Worm (Caenorhabditis elegans) whole organism, midembryonic: Measurements from ENCODE around the gene ncx-9.

Experiments
- T22C8.4 ChIP-seq: fragments of 200-800 bp; sonication (Bioruptor generic); IDR thresholded peaks from 2 replicates; pipeline ENCODE4 v1.3.6; 2022; ENCODE audit warnings: missing genetic modification characterization, missing compliant biosample characterization
- flt-1 ChIP-seq: fragments of 200-800 bp; sonication (Bioruptor generic); IDR thresholded peaks from 2 replicates; pipeline ENCODE4 v1.3.6; 2022; ENCODE audit warnings: missing genetic modification characterization, missing compliant biosample characterization
- klf-2 ChIP-seq: fragments of 200-800 bp; sonication (Bioruptor generic); conservative IDR thresholded peaks from 2 replicates; pipeline ENCODE4 v1.3.6; 2022; ENCODE audit warnings: missing genetic modification reagents, missing genetic modification characterization, missing compliant biosample characterization
- ref-1 ChIP-seq: fragments of 200-800 bp; sonication (Bioruptor generic); conservative IDR thresholded peaks from 2 replicates; pipeline ENCODE4 v1.3.6; 2022; ENCODE audit warnings: missing genetic modification reagents, missing genetic modification characterization, missing compliant biosample characterization
- tab-1 ChIP-seq: fragments of 200-800 bp; sonication (Bioruptor generic); IDR thresholded peaks from 2 replicates; pipeline ENCODE4 v1.3.6; 2022; ENCODE audit warnings: missing genetic modification characterization, missing compliant biosample characterization
- ztf-23 ChIP-seq: fragments of 200-800 bp; sonication (Bioruptor generic); IDR thresholded peaks from 2 replicates; pipeline ENCODE4 v1.3.6; 2022; ENCODE audit warnings: missing genetic modification reagents, missing genetic modification characterization, missing compliant biosample characterization

ce11 chrV:5000406-5000805 is 5.4 kb upstream of the ncx-9 start, which contains the start of gene ugt-7:
- TF ChIP-seq ref-1 (GFP tag; lab: Robert Waterston, UW) (no peak), tab-1 (GFP tag; lab: Robert Waterston, UW) (no peak), ztf-23 (GFP tag; lab: Robert Waterston, UW) (no peak), klf-2 (GFP tag; lab: Robert Waterston, UW) (no peak), flt-1 (no peak), T22C8.4 (GFP tag; lab: Robert Waterston, UW) (no peak)
